Fruit fly (Drosophila melanogaster): Measurements from ENCODE around the gene CG7381.

Gene CG7381

DNA sequence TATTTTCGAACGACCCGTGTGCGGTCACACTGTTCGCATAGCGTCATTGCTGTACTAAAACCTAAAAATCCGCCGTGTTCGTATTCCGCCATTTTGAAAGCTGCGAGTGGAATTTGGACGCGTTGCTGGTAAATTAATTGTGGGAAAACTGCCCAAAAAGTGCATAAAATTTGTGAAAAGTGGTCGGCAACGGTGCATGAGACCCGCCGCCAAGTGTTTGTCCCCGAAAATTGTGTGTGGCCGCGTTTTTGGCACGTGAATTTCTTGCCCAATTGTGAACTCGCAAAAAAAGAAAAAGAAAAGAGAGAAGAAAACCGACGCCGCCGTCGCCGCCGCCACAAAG, 34.3 kb upstream of the CG7381 start, which contains the start of gene CtBP:
CtBP (plus strand) TSS at position 29 of the 343 bp plus-strand sequence.
- no peak for TF ChIP-seq Jra (GFP tag; optimal IDR thresholded peaks at IDR 0.05)
- TF ChIP-seq Rel (GFP tag; optimal IDR thresholded peaks at IDR 0.05), result no peak
- TF ChIP-seq Rel (tag; optimal IDR thresholded peaks at IDR 0.05), result peak; percentile 8

DNA sequence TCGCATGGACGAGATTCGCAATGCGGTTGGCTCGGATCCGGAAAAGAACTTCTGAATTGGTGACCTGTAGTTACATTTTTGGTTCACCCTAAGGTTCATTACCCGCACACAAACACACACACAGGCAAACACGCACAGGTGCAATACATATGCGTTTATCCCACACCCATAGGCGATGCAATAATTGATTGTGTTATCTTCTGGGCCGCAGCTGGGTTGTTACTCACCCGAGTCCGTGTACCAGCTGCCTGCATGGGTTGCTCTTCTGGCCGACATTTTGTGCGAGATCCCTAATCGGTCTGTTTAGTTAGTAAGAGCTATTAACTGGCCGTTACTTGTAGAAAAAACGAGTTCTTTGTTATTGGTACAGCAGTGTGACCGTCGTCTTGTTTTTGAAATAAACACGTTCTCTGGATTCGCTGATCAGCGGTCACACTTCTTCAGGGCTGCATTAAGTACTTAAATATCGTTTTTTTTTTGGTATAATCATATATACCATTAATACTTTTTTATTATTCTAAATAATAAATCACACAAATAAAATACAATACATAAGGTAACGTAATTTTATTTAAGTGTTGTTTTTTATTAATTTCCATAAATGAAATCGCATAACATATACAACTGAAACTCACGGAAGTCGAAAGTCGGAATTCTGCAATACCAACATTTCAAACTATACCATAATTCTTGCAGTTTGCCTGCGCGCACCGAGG, 33.8 kb upstream of the CG7381 start, which contains the start of gene CG8031:
CG8031 (minus strand) TSS at position 406 of the 716 bp plus-strand sequence.
- no peak for TF ChIP-seq jim (GFP tag; optimal IDR thresholded peaks at IDR 0.05)
- peak; percentile 88 for TF ChIP-seq fru (GFP tag; optimal IDR thresholded peaks at IDR 0.05)
- TF ChIP-seq Hnf4 (GFP tag; optimal IDR thresholded peaks at IDR 0.05), result no peak
- no peak for TF ChIP-seq dl (GFP tag; optimal IDR thresholded peaks at IDR 0.05; ENCODE audit: insufficient read depth in 1 of 2, partially characterized antibody in 2 of 2)
- no peak for TF ChIP-seq Abd-B (GFP tag; optimal IDR thresholded peaks at IDR 0.05)
- peak; percentile 45 for TF ChIP-seq N (GFP tag; optimal IDR thresholded peaks at IDR 0.05)
- TF ChIP-seq Dfd (GFP tag; optimal IDR thresholded peaks at IDR 0.05), result no peak
- TF ChIP-seq Myc (optimal IDR thresholded peaks at IDR 0.05), result no peak
- TF ChIP-seq dmrt93B (GFP tag; optimal IDR thresholded peaks at IDR 0.05), result no peak
- TF ChIP-seq Sp1 (GFP tag; optimal IDR thresholded peaks at IDR 0.05), result no peak
- no peak for TF ChIP-seq Mio (GFP tag; optimal IDR thresholded peaks at IDR 0.05)
- peak; percentile 4 for TF ChIP-seq Dif (GFP tag; optimal IDR thresholded peaks at IDR 0.05; ENCODE audit: partially characterized antibody)
- TF ChIP-seq Hr83 (GFP tag; optimal IDR thresholded peaks at IDR 0.05; ENCODE audit: poor library complexity, severe bottlenecking), result no peak
- TF ChIP-seq ey (GFP tag; optimal IDR thresholded peaks at IDR 0.05), result no peak
- TF ChIP-seq GATAd (GFP tag; optimal IDR thresholded peaks at IDR 0.05), result no peak
- TF ChIP-seq Vsx2 (GFP tag; optimal IDR thresholded peaks at IDR 0.05; ENCODE audit: partially characterized antibody), result no peak

DNA sequence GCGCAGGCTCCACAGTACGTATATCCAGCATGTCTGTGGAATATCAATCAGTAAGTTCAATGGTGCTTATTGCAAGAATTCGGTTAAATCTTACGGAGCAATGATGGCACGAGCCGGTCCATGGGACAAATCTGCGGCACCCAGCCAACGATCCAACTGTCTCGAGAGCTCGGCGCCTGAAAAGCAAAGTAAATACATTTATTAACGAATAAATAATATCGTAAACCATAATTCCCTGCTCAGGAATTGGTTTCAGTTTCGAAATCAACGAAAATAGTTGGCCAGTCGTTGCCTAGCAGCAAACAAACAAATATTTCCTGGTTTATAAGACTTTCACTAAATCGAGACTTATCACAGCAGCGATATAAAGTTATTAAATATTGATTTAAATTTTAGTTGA, 32.3 kb upstream of the CG7381 start, which contains the start of gene CG11656:
CG11656 (plus strand) TSS at position 301 of the 400 bp plus-strand sequence.
- TF ChIP-seq pan (optimal IDR thresholded peaks at IDR 0.05) (no peak), sage (GFP tag; optimal IDR thresholded peaks at IDR 0.05) (no peak), Hr83 (GFP tag; optimal IDR thresholded peaks at IDR 0.05; ENCODE audit: poor library complexity, severe bottlenecking) (no peak), lola (GFP tag; optimal IDR thresholded peaks at IDR 0.05) (no peak)

DNA sequence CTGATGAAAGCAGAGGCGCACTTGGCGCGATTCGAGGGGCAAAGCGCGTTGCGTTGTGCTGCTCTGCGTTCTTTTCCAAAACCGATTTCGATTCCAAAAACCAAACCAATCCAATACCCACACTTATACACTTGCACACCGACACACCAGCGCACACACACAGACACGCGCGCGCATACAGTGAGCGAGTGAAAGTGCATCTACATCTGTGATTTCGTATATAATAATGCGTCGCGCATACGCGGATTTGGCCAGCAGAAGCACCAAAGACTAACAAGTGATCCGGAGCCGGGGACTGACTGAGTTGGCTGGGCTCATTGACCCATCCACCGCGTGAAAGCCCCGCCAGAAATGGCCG, 20.9 kb upstream of the CG7381 start:
- no peak for TF ChIP-seq woc (GFP tag; optimal IDR thresholded peaks at IDR 0.05)

DNA sequence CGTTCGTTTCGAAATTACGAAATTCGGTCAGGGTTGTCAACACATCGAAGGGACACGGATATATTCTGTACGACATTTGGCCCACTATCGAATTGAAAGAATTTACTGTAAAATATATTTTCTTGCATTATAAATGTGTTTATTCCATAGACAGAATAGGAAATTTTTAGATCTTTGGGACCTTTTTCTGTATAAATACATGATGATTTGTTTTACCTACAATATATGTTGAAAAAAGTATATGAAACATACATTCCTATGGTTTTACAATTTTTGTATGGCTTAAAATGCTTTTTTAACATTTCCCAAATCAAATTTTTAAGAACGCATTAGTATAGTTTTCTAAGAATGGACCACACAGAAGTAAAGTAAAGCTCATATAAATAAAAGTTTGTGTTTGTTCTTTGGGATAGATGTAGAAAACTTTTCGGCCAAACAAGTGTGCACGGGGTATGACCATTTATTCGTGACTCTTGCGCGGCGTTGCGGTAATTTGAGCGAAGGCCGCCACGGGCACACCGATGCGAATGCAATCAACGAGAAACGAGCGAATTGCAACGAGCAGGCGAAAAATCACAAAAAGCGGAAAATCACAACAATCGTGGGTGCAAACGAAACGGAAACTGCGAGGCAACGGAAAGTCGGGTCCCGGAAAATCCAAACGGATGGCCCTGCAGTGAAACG, 20.4 kb upstream of the CG7381 start, which contains the start of the genes CG17327, CG44194 and CG7518:
CG17327 (minus strand) TSS at position 177 of the 684 bp plus-strand sequence.
CG44194 (minus strand) TSS at position 177 of the 684 bp plus-strand sequence.
CG7518 (plus strand) TSS at position 540 of the 684 bp plus-strand sequence.
- TF ChIP-seq CG9705 (GFP tag; optimal IDR thresholded peaks at IDR 0.05) (no peak), GATAd (GFP tag; optimal IDR thresholded peaks at IDR 0.05) (no peak), tai (GFP tag; optimal IDR thresholded peaks at IDR 0.05) (no peak), dl (GFP tag; optimal IDR thresholded peaks at IDR 0.05; ENCODE audit: insufficient read depth in 1 of 2, partially characterized antibody in 2 of 2) (no peak), CrebA (GFP tag; optimal IDR thresholded peaks at IDR 0.05; ENCODE audit: borderline replicate concordance) (no peak), Abd-B (GFP tag; optimal IDR thresholded peaks at IDR 0.05) (no peak), dmrt93B (GFP tag; optimal IDR thresholded peaks at IDR 0.05) (no peak), h (GFP tag; optimal IDR thresholded peaks at IDR 0.05) (no peak), ey (GFP tag; optimal IDR thresholded peaks at IDR 0.05) (peak; percentile 28), N (GFP tag; optimal IDR thresholded peaks at IDR 0.05) (peak; percentile 25), psq (GFP tag; optimal IDR thresholded peaks at IDR 0.05) (peak; percentile 7), Hnf4 (GFP tag; optimal IDR thresholded peaks at IDR 0.05) (no peak), fru (GFP tag; optimal IDR thresholded peaks at IDR 0.05) (no peak), br (GFP tag; optimal IDR thresholded peaks at IDR 0.05) (no peak), Hr83 (GFP tag; optimal IDR thresholded peaks at IDR 0.05; ENCODE audit: poor library complexity, severe bottlenecking) (peak; percentile 43), brk (GFP tag; optimal IDR thresholded peaks at IDR 0.05) (no peak), CG32264 (GFP tag; optimal IDR thresholded peaks at IDR 0.05) (no peak), woc (GFP tag; optimal IDR thresholded peaks at IDR 0.05) (no peak), Rel (GFP tag; optimal IDR thresholded peaks at IDR 0.05) (no peak), Rel (tag; optimal IDR thresholded peaks at IDR 0.05) (peak; percentile 82), rgr (GFP tag; optimal IDR thresholded peaks at IDR 0.05) (no peak), Vsx2 (GFP tag; optimal IDR thresholded peaks at IDR 0.05; ENCODE audit: partially characterized antibody) (no peak)

Measured in whole organism, wandering third instar larva.